Fruit fly (Drosophila melanogaster) whole organism: Measurements from ENCODE around the gene CG31808.

Source experiments
- CG8478 ChIP-seq: fragments of >200 bp; optimal IDR thresholded peaks from 2 replicates; lab custom pipeline; 2018; ENCODE audit warnings: inconsistent platforms
- Dll ChIP-seq: fragments of >200 bp; optimal IDR thresholded peaks from 2 replicates; lab custom pipeline; 2017
- EcR ChIP-seq, 2 experiments: fragments of >200 bp; optimal IDR thresholded peaks; 2 replicates each; lab custom pipeline; 2017; ENCODE audit warnings: missing biosample characterization in 2 of 2, missing genetic modification characterization in 2 of 2, missing genetic modification reagents in 2 of 2
- pan ChIP-seq: fragments of >200 bp; optimal IDR thresholded peaks from 2 replicates; lab custom pipeline; 2017
- psq ChIP-seq: fragments of >200 bp; optimal IDR thresholded peaks from 2 replicates; lab custom pipeline; 2017
- usp ChIP-seq: fragments of >200 bp; optimal IDR thresholded peaks from 2 replicates; lab custom pipeline; 2017; ENCODE audit warnings: missing biosample characterization, missing genetic modification characterization, mixed read lengths

Gene CG31808

dm6 chr2L:16685612-16685912 lies 30.4 kb downstream of the CG31808 start:
- TF ChIP-seq psq (lab: Kevin White, UChicago) (no peak), Dll (lab: Kevin White, UChicago) (no peak), CG8478 (no peak), pan (lab: Kevin White, UChicago) (no peak), usp (GFP tag; lab: Kevin White, UChicago) (no peak), EcR (GFP tag; optimal IDR thresholded peaks at IDR 0.05; lab: Kevin White, UChicago) (no peak)

- TF ChIP-seq CG8478 (no peak), Dll (lab: Kevin White, UChicago) (no peak), EcR (GFP tag; optimal IDR thresholded peaks at IDR 0.05; lab: Kevin White, UChicago) (peak in 1 of 2 experiments; percentile 65), psq (lab: Kevin White, UChicago) (no peak)
Observed at dm6 chr2L:16684908-16685611, 30.9 kb downstream of the CG31808 start.

- no peak for TF ChIP-seq usp (GFP tag; lab: Kevin White, UChicago)
- TF ChIP-seq psq (lab: Kevin White, UChicago): no peak
- TF ChIP-seq EcR (GFP tag; optimal IDR thresholded peaks at IDR 0.05; lab: Kevin White, UChicago): no peak
- TF ChIP-seq pan (lab: Kevin White, UChicago): no peak
- no peak for TF ChIP-seq Dll (lab: Kevin White, UChicago)
- no peak for TF ChIP-seq CG8478
Observed at dm6 chr2L:16683958-16684877, 31.8 kb downstream of the CG31808 start, which contains the start of gene CG31807. CG31807 (minus strand) TSS chr2L:16684008.

- no peak for TF ChIP-seq CG8478
- TF ChIP-seq psq (lab: Kevin White, UChicago): no peak
- TF ChIP-seq Dll (lab: Kevin White, UChicago): no peak
- TF ChIP-seq EcR (GFP tag; optimal IDR thresholded peaks at IDR 0.05; lab: Kevin White, UChicago): no peak
- no peak for TF ChIP-seq usp (GFP tag; lab: Kevin White, UChicago)
- no peak for TF ChIP-seq pan (lab: Kevin White, UChicago)
Observed at dm6 chr2L:16682203-16682602, 33.8 kb downstream of the CG31808 start, which contains the start of gene CG33552. CG33552 (plus strand) TSS chr2L:16682503.

dm6 chr2L:16679817-16680683 lies 35.9 kb downstream of the CG31808 start, which contains the start of the genes grp and squ:
grp (plus strand) TSS chr2L:16680054.
squ (plus strand) TSS chr2L:16680054.
- no peak for TF ChIP-seq usp (GFP tag; lab: Kevin White, UChicago)
- peak; percentile 20 to 62 for TF ChIP-seq EcR (GFP tag; optimal IDR thresholded peaks at IDR 0.05; lab: Kevin White, UChicago)

- no peak for TF ChIP-seq pan (lab: Kevin White, UChicago)
Observed at dm6 chr2L:16679073-16679472, 36.9 kb downstream of the CG31808 start.

dm6 chr2L:16676651-16677359 lies 39.2 kb downstream of the CG31808 start, which contains the start of the genes Trpgamma and her:
Trpgamma (minus strand) TSS chr2L:16676701.
her (plus strand) TSS chr2L:16677185.
- no peak for TF ChIP-seq usp (GFP tag; lab: Kevin White, UChicago)
- TF ChIP-seq EcR (GFP tag; optimal IDR thresholded peaks at IDR 0.05; lab: Kevin White, UChicago): no peak
- no peak for TF ChIP-seq Dll (lab: Kevin White, UChicago)
- no peak for TF ChIP-seq pan (lab: Kevin White, UChicago)
- TF ChIP-seq CG8478: no peak
- TF ChIP-seq psq (lab: Kevin White, UChicago): no peak

dm6 chr2L:16672290-16672689 lies 43.7 kb downstream of the CG31808 start:
- TF ChIP-seq usp (GFP tag; lab: Kevin White, UChicago) (no peak), CG8478 (no peak), pan (lab: Kevin White, UChicago) (no peak), psq (lab: Kevin White, UChicago) (no peak), EcR (GFP tag; optimal IDR thresholded peaks at IDR 0.05; lab: Kevin White, UChicago) (no peak)

dm6 chr2L:16657467-16657866 lies 58.5 kb downstream of the CG31808 start:
- TF ChIP-seq EcR (GFP tag; optimal IDR thresholded peaks at IDR 0.05; lab: Kevin White, UChicago) (no peak), usp (GFP tag; lab: Kevin White, UChicago) (no peak), psq (lab: Kevin White, UChicago) (no peak), CG8478 (no peak), pan (lab: Kevin White, UChicago) (no peak), Dll (lab: Kevin White, UChicago) (no peak)

dm6 chr2L:16656692-16657109 lies 59.3 kb downstream of the CG31808 start:
- TF ChIP-seq CG8478 (no peak), EcR (GFP tag; optimal IDR thresholded peaks at IDR 0.05; lab: Kevin White, UChicago) (no peak), psq (lab: Kevin White, UChicago) (no peak), Dll (lab: Kevin White, UChicago) (no peak), pan (lab: Kevin White, UChicago) (no peak), usp (GFP tag; lab: Kevin White, UChicago) (no peak)
